Fruit fly (Drosophila melanogaster) whole organism, embryonic: ENCODE measurements around the gene nAChRalpha7.
A peak's percentile ranks its signal among the peaks of the same experiment; 100 is the strongest.

Source experiments
- Atf6 ChIP-seq: fragments of 200-800 bp; sonication (Bioruptor generic); IDR thresholded peaks from 2 replicates; pipeline ENCODE4 v1.3.6; 2022; ENCODE audit warnings: missing biosample characterization, missing genetic modification characterization
- Bdp1 ChIP-seq: fragments of 200-800 bp; sonication (Bioruptor generic); optimal IDR thresholded peaks from 3 replicates; lab custom pipeline; 2016; ENCODE audit warnings: missing biosample characterization, missing genetic modification characterization
- CG10366 ChIP-seq: fragments of 200-800 bp; sonication (Bioruptor generic); IDR thresholded peaks from 2 replicates; pipeline ENCODE4 v1.3.6; 2022; ENCODE audit warnings: missing biosample characterization, missing genetic modification characterization
- CG10431 ChIP-seq: fragments of 200-800 bp; sonication (Bioruptor generic); optimal IDR thresholded peaks from 3 replicates; lab custom pipeline; 2018; ENCODE audit warnings: missing biosample characterization, mild to moderate bottlenecking, missing genetic modification characterization
- CG10654 ChIP-seq: fragments of 200-800 bp; sonication (Bioruptor generic); optimal IDR thresholded peaks from 2 replicates; lab custom pipeline; 2016; ENCODE audit warnings: missing biosample characterization, missing genetic modification characterization
- CG12236 ChIP-seq: fragments of 200-800 bp; sonication (Bioruptor generic); optimal IDR thresholded peaks from 2 replicates; lab custom pipeline; 2016; ENCODE audit warnings: missing biosample characterization, missing genetic modification characterization
- CG18476 ChIP-seq: fragments of 200-800 bp; sonication (Bioruptor generic); optimal IDR thresholded peaks from 2 replicates; lab custom pipeline; 2016; ENCODE audit warnings: missing biosample characterization, mild to moderate bottlenecking, missing genetic modification characterization
- CG2116 ChIP-seq: fragments of 200-800 bp; sonication (Bioruptor generic); optimal IDR thresholded peaks from 3 replicates; lab custom pipeline; 2018; ENCODE audit warnings: missing biosample characterization, mild to moderate bottlenecking, missing genetic modification characterization
- CG2129 ChIP-seq: fragments of 200-800 bp; sonication (Bioruptor generic); IDR thresholded peaks from 2 replicates; pipeline ENCODE4 v1.3.6; 2022; ENCODE audit warnings: missing biosample characterization, missing genetic modification characterization; ENCODE audit not compliant: partially characterized antibody
- CG2199 ChIP-seq: fragments of 200-800 bp; sonication (Bioruptor generic); IDR thresholded peaks from 3 replicates; pipeline ENCODE4 v1.3.6; 2022; ENCODE audit warnings: missing biosample characterization, missing genetic modification characterization
- CG2678 ChIP-seq: fragments of 200-800 bp; sonication (Bioruptor generic); optimal IDR thresholded peaks from 3 replicates; lab custom pipeline; 2019; ENCODE audit warnings: missing biosample characterization, mild to moderate bottlenecking, missing genetic modification characterization, moderate library complexity
- CG3065 ChIP-seq: fragments of 200-800 bp; sonication (Bioruptor generic); optimal IDR thresholded peaks from 2 replicates; lab custom pipeline; 2016; ENCODE audit warnings: missing biosample characterization, missing genetic modification characterization
- CG4617 ChIP-seq: fragments of 200-800 bp; sonication (Bioruptor generic); optimal IDR thresholded peaks from 3 replicates; lab custom pipeline; 2016; ENCODE audit warnings: missing biosample characterization, missing genetic modification characterization, borderline replicate concordance
- CG6175 ChIP-seq: fragments of 200-800 bp; sonication (Bioruptor generic); IDR thresholded peaks from 3 replicates; pipeline ENCODE4 v1.3.6; 2022; ENCODE audit warnings: missing biosample characterization, missing genetic modification characterization
- CG7987 ChIP-seq: fragments of 200-800 bp; sonication (Bioruptor generic); optimal IDR thresholded peaks from 2 replicates; lab custom pipeline; 2018; ENCODE audit warnings: missing biosample characterization, mild to moderate bottlenecking, missing genetic modification characterization, moderate library complexity
- CG9876 ChIP-seq: fragments of 200-800 bp; sonication (Bioruptor generic); optimal IDR thresholded peaks from 2 replicates; lab custom pipeline; 2016; ENCODE audit warnings: missing biosample characterization, missing genetic modification characterization
- CHES-1-like ChIP-seq: fragments of 200-800 bp; sonication (Bioruptor generic); optimal IDR thresholded peaks from 2 replicates; lab custom pipeline; 2016; ENCODE audit warnings: missing biosample characterization, missing genetic modification characterization
- Gsc ChIP-seq: fragments of 200-800 bp; sonication (Bioruptor generic); IDR thresholded peaks from 2 replicates; pipeline ENCODE4 v1.3.6; 2022; ENCODE audit warnings: missing biosample characterization, missing genetic modification characterization
- H2.0 ChIP-seq: fragments of 200-800 bp; sonication (Bioruptor generic); IDR thresholded peaks from 2 replicates; pipeline ENCODE4 v1.3.6; 2022; ENCODE audit warnings: missing biosample characterization, missing genetic modification characterization
- Hr3 ChIP-seq: fragments of 200-800 bp; sonication (Bioruptor generic); optimal IDR thresholded peaks from 3 replicates; lab custom pipeline; 2016; ENCODE audit warnings: missing biosample characterization, missing genetic modification characterization
- Hr51 ChIP-seq, 2 experiments: fragments of 200-800 bp; sonication (Bioruptor generic); optimal IDR thresholded peaks; 2 replicates in 1 of 2; 3 replicates in 1 of 2; lab custom pipeline; 2016 to 2018; ENCODE audit warnings: missing biosample characterization in 2 of 2, missing genetic modification characterization in 2 of 2, mild to moderate bottlenecking in 1 of 2, moderate library complexity in 1 of 2
- Mad ChIP-seq: fragments of 200-800 bp; sonication (Bioruptor generic); optimal IDR thresholded peaks from 2 replicates; lab custom pipeline; 2016; ENCODE audit warnings: missing biosample characterization, missing genetic modification characterization
- Med ChIP-seq: fragments of 200-800 bp; sonication (Bioruptor generic); peaks from one replicate; lab custom pipeline; 2016; ENCODE audit warnings: missing biosample characterization, missing genetic modification characterization, mild to moderate bottlenecking, inconsistent platforms, moderate library complexity
- Mrtf ChIP-seq: fragments of 200-800 bp; sonication (Bioruptor generic); IDR thresholded peaks from 3 replicates; pipeline ENCODE4 v1.3.6; 2022; ENCODE audit warnings: missing biosample characterization, missing genetic modification characterization
- NC2α ChIP-seq: fragments of 200-800 bp; sonication (Bioruptor generic); optimal IDR thresholded peaks from 2 replicates; lab custom pipeline; 2016; ENCODE audit warnings: missing biosample characterization, missing genetic modification characterization
- Taf1 ChIP-seq: fragments of 200-800 bp; sonication (Bioruptor generic); IDR thresholded peaks from 2 replicates; pipeline ENCODE4 v1.3.6; 2022; ENCODE audit warnings: missing biosample characterization, missing genetic modification characterization
- Trl ChIP-seq, 3 experiments: fragments of >200 bp in 2 of 3; fragments of 200-800 bp in 1 of 3; sonication (Bioruptor generic) in 1 of 3; optimal IDR thresholded peaks; 2 replicates in 1 of 3; 3 replicates in 2 of 3; lab custom pipeline; 2016 to 2017; ENCODE audit warnings: missing biosample characterization in 1 of 3, missing genetic modification characterization in 1 of 3
- ab ChIP-seq: fragments of 200-800 bp; sonication (Bioruptor generic); optimal IDR thresholded peaks from 2 replicates; lab custom pipeline; 2016; ENCODE audit warnings: missing biosample characterization, missing genetic modification characterization
- cad ChIP-seq: fragments of >200 bp; optimal IDR thresholded peaks from 2 replicates; lab custom pipeline; 2017; ENCODE audit warnings: missing biosample characterization, missing genetic modification characterization
- ewg ChIP-seq: fragments of 200-800 bp; sonication (Bioruptor generic); optimal IDR thresholded peaks from 3 replicates; lab custom pipeline; 2017; ENCODE audit warnings: mild to moderate bottlenecking, missing biosample characterization, missing genetic modification reagents, missing genetic modification characterization
- h ChIP-seq: fragments of >200 bp; optimal IDR thresholded peaks from 2 replicates; lab custom pipeline; 2017
- nom ChIP-seq: fragments of 200-800 bp; sonication (Bioruptor generic); optimal IDR thresholded peaks from 2 replicates; lab custom pipeline; 2017; ENCODE audit warnings: missing biosample characterization, missing genetic modification characterization, mild to moderate bottlenecking, moderate library complexity, missing genetic modification reagents
- p53 ChIP-seq: fragments of 200-800 bp; sonication (Bioruptor generic); optimal IDR thresholded peaks from 2 replicates; lab custom pipeline; 2016; ENCODE audit warnings: missing biosample characterization, missing genetic modification characterization
- pan ChIP-seq, 4 experiments: fragments of >200 bp in 3 of 4; fragments of 200-800 bp in 1 of 4; sonication (Bioruptor generic) in 1 of 4; optimal IDR thresholded peaks in 3 of 4; IDR thresholded peaks in 1 of 4; 2 replicates each; pipeline versions ENCODE4 v1.3.6 to Lab custom; 2017 to 2022; ENCODE audit warnings: missing biosample characterization in 2 of 4, missing genetic modification characterization in 2 of 4, mixed read lengths in 1 of 4
- rib ChIP-seq: fragments of 200-800 bp; sonication (Bioruptor generic); IDR thresholded peaks from 2 replicates; pipeline ENCODE4 v1.3.6; 2022; ENCODE audit warnings: missing biosample characterization, missing genetic modification characterization
- sens ChIP-seq: fragments of 200-800 bp; sonication (Bioruptor generic); peaks from one replicate; lab custom pipeline; 2016; ENCODE audit warnings: missing biosample characterization, missing genetic modification characterization
- sr ChIP-seq: fragments of 200-800 bp; sonication (Bioruptor generic); IDR thresholded peaks from 3 replicates; pipeline ENCODE4 v1.3.6; 2022; ENCODE audit warnings: missing biosample characterization, missing genetic modification characterization
- trem ChIP-seq: fragments of 200-800 bp; optimal IDR thresholded peaks from 3 replicates; lab custom pipeline; 2019; ENCODE audit warnings: missing biosample characterization, mild to moderate bottlenecking, missing genetic modification characterization, moderate library complexity
- tx ChIP-seq: fragments of 200-800 bp; sonication (Bioruptor generic); optimal IDR thresholded peaks from 2 replicates; lab custom pipeline; 2016; ENCODE audit warnings: missing biosample characterization, missing genetic modification characterization
- vnd ChIP-seq: fragments of 200-800 bp; sonication (Bioruptor generic); IDR thresholded peaks from 3 replicates; pipeline ENCODE4 v1.3.6; 2022; ENCODE audit warnings: missing biosample characterization, missing genetic modification characterization; ENCODE audit not compliant: partially characterized antibody
- vvl ChIP-seq: fragments of 200-800 bp; sonication (Bioruptor generic); IDR thresholded peaks from 2 replicates; pipeline ENCODE4 v1.3.6; 2022; ENCODE audit warnings: missing biosample characterization, missing genetic modification characterization
- zen ChIP-seq: fragments of 200-800 bp; sonication (Bioruptor generic); optimal IDR thresholded peaks from 3 replicates; lab custom pipeline; 2018; ENCODE audit warnings: missing biosample characterization, mild to moderate bottlenecking, missing genetic modification characterization, moderate library complexity
- zen2 ChIP-seq: fragments of 200-800 bp; sonication (Bioruptor generic); IDR thresholded peaks from 3 replicates; pipeline ENCODE4 v1.3.6; 2022; ENCODE audit warnings: missing biosample characterization, missing genetic modification characterization; ENCODE audit not compliant: partially characterized antibody

The nAChRalpha7 gene

dm6 chrX:19297899-19298784, 50.1 kb downstream of the nAChRalpha7 start, which contains the start of gene CG8034 (continued):
- TF ChIP-seq CG7987 (GFP tag; lab: Kevin White, UChicago) (peak; percentile 91), cad (GFP tag; lab: Kevin White, UChicago) (no peak), CG4617 (GFP tag; lab: Kevin White, UChicago) (peak; percentile 90), Gsc (GFP tag; lab: Robert Waterston, UW) (peak; percentile 85), ewg (GFP tag; lab: Kevin White, UChicago) (peak; percentile 92)
- TF ChIP-seq, all 482 proteins: peak for 456

dm6 chrX:19295831-19296423, 52.3 kb downstream of the nAChRalpha7 start:
- TF ChIP-seq CG2199 (GFP tag; lab: Robert Waterston, UW) (0 out of 3 replicates have a peak, but pooled peaks have one; percentile 33), nom (peak; percentile 20), CG7987 (GFP tag; lab: Kevin White, UChicago) (peak; percentile 90), sens (GFP tag; lab: Kevin White, UChicago) (peak; percentile 55), CG2678 (tag; lab: Kevin White, UChicago) (no peak)

dm6 chrX:19294953-19295352, 53.3 kb downstream of the nAChRalpha7 start:
- TF ChIP-seq zen2 (GFP tag; lab: Robert Waterston, UW) (no peak), sr (GFP tag; lab: Robert Waterston, UW) (0 out of 3 replicates have a peak, but pooled peaks have one; percentile 24), h (lab: Kevin White, UChicago) (no peak), Taf1 (no peak), CG18476 (peak; percentile 57), zen (tag; lab: Kevin White, UChicago) (no peak), Hr3 (GFP tag; lab: Kevin White, UChicago) (no peak), Hr51 (GFP tag; optimal IDR thresholded peaks at IDR 0.05; lab: Kevin White, UChicago) (no peak), Atf6 (0 out of 2 replicates have a peak, but pooled peaks have one; percentile 11), CG4617 (GFP tag; lab: Kevin White, UChicago) (no peak), vvl (no peak), CG10366 (GFP tag; lab: Robert Waterston, UW) (no peak), Trl (optimal IDR thresholded peaks at IDR 0.05; lab: Kevin White, UChicago) (no peak), Trl (GFP tag; optimal IDR thresholded peaks at IDR 0.05; lab: Kevin White, UChicago) (no peak), pan (optimal IDR thresholded peaks at IDR 0.05; lab: Kevin White, UChicago) (no peak), pan (GFP tag; optimal IDR thresholded peaks at IDR 0.05 in 1 of 2, IDR thresholded peaks at IDR 0.05 in 1 of 2) (no peak), CHES-1-like (no peak), CG9876 (no peak), p53 (GFP tag; lab: Kevin White, UChicago) (no peak), NC2α (no peak), sens (GFP tag; lab: Kevin White, UChicago) (peak; percentile 23), Bdp1 (GFP tag; lab: Kevin White, UChicago) (no peak), CG2678 (tag; lab: Kevin White, UChicago) (no peak), vnd (GFP tag; lab: Robert Waterston, UW) (no peak), Mad (GFP tag; lab: Kevin White, UChicago) (no peak), CG2116 (GFP tag; lab: Kevin White, UChicago) (no peak), Mrtf (GFP tag; lab: Robert Waterston, UW) (no peak), trem (tag; lab: Kevin White, UChicago) (no peak), CG10654 (GFP tag; lab: Kevin White, UChicago) (no peak), CG3065 (GFP tag; lab: Kevin White, UChicago) (no peak), H2.0 (no peak), CG10431 (GFP tag; lab: Kevin White, UChicago) (no peak), rib (GFP tag; lab: Robert Waterston, UW) (no peak), Med (GFP tag; lab: Kevin White, UChicago) (peak; percentile 3), CG12236 (no peak), ab (no peak), CG2129 (GFP tag; lab: Robert Waterston, UW) (no peak), CG6175 (GFP tag; lab: Robert Waterston, UW) (no peak), tx (GFP tag; lab: Kevin White, UChicago) (no peak)
